Worm (Caenorhabditis elegans): ENCODE data around the gene F35H10.5.

- TF ChIP-seq aly-2 (tag; optimal IDR thresholded peaks at IDR 0.05) (no peak), ama-1 (optimal IDR thresholded peaks at IDR 0.05) (no peak), unc-39 (tag; optimal IDR thresholded peaks at IDR 0.05) (no peak), snpc-4 (tag; optimal IDR thresholded peaks at IDR 0.05) (no peak)
Observed at ce11 chrIV:8325667-8326066, 25.1 kb downstream of the F35H10.5 start, which contains the start of gene F35H10.3.

All from whole organism, L2 larva.